Worm (Caenorhabditis elegans) whole organism, L4 larva: ENCODE results near the gene Y105C5A.508.

Experiments
- R02D3.7 ChIP-seq: fragments of 150-350 bp; sonication (generic microtip); optimal IDR thresholded peaks from 3 replicates; lab custom pipeline; 2014; ENCODE audit warnings: missing biosample characterization, missing genetic modification characterization
- jun-1 ChIP-seq: fragments of 150-350 bp; optimal IDR thresholded peaks from 2 replicates; lab custom pipeline; 2014; ENCODE audit warnings: missing biosample characterization, missing genetic modification reagents, missing genetic modification characterization
- lin-29 ChIP-seq: fragments of 200-800 bp; sonication (Bioruptor generic); IDR thresholded peaks from 2 replicates; pipeline ENCODE4 v1.3.6; 2022; ENCODE audit warnings: missing genetic modification reagents, missing genetic modification characterization, missing compliant biosample characterization
- madf-5 ChIP-seq, 2 experiments: fragments of 200-800 bp; sonication (Bioruptor generic); IDR thresholded peaks; 2 replicates each; pipeline ENCODE4 v1.3.6; 2022; ENCODE audit warnings: missing compliant biosample characterization in 2 of 2, missing genetic modification characterization in 2 of 2
- unc-130 ChIP-seq: sonication (generic microtip); optimal IDR thresholded peaks from 2 replicates; lab custom pipeline; 2016; ENCODE audit warnings: missing genetic modification reagents, missing genetic modification characterization, missing compliant biosample characterization
- unc-39 ChIP-seq: sonication (generic microtip); optimal IDR thresholded peaks from 2 replicates; lab custom pipeline; 2017; ENCODE audit warnings: missing biosample characterization, missing genetic modification characterization
- zag-1 ChIP-seq: fragments of 150-350 bp; optimal IDR thresholded peaks from 2 replicates; lab custom pipeline; 2014; ENCODE audit warnings: missing biosample characterization, missing genetic modification characterization

ce11 chrIV:15570770-15571169, 12.9 kb upstream of the Y105C5A.508 start:
- TF ChIP-seq jun-1 (peak; percentile 70), madf-5 (GFP tag; IDR thresholded peaks at IDR 0.05; lab: Robert Waterston, UW) (no peak), zag-1 (tag; lab: Kevin White, UChicago) (no peak), lin-29 (GFP tag; lab: Robert Waterston, UW) (no peak; the same call in none of the 2 replicates), R02D3.7 (no peak), unc-130 (no peak), unc-39 (tag; lab: Kevin White, UChicago) (no peak)
